Worm (Caenorhabditis elegans): Measurements from ENCODE around the gene rep-1.
A peak's percentile ranks its signal among the peaks of the same experiment; 100 is the strongest.

DNA sequence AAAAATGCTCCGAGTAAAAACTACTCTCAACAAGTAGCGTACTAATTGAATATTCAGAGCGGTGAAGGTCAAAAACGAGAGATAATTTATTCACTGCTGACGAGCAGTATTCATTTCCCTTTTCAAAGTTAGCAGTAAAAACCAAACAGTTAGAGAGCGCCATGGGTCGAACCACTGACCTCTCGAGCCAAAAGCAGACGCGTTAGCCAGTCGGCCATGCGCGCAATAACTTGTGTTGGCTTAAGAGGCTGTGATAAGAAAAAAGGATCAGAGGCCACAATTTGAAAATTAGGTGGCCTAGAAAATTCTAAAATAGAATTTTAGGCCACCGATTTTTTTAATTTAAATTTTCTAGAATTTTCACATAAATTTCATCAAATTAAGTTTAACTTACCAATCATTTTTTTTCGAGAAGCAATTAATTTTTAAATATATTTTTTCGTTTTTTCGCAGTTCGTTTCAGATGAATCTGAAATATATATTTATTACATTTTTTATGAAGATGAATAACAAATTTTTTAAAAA lies 30.6 kb downstream of the rep-1 start, which contains the start of gene sms-3:
- TF ChIP-seq nhr-11 (tag; optimal IDR thresholded peaks at IDR 0.05): no peak
- no peak for TF ChIP-seq ceh-9 (tag; optimal IDR thresholded peaks at IDR 0.05)
- no peak for TF ChIP-seq fax-1 (tag; optimal IDR thresholded peaks at IDR 0.05)
- no peak for TF ChIP-seq npax-4 (tag; optimal IDR thresholded peaks at IDR 0.05)
- no peak for TF ChIP-seq rnt-1 (tag; optimal IDR thresholded peaks at IDR 0.05)
- TF ChIP-seq pha-4 (tag; optimal IDR thresholded peaks at IDR 0.05): no peak
- TF ChIP-seq tbx-2 (tag; optimal IDR thresholded peaks at IDR 0.05): peak; percentile 16
- TF ChIP-seq dve-1 (tag; optimal IDR thresholded peaks at IDR 0.05): no peak
- TF ChIP-seq mec-3 (tag; optimal IDR thresholded peaks at IDR 0.05; ENCODE audit: borderline replicate concordance): no peak

Data from whole organism, late embryonic.